Worm (Caenorhabditis elegans): ENCODE measurements around the gene T19D2.13.

ce11 chrX:3979146-3979545, 37.0 kb upstream of the T19D2.13 start:
- TF ChIP-seq ces-1 (GFP tag; optimal IDR thresholded peaks at IDR 0.05) (no peak), elt-3 (tag; optimal IDR thresholded peaks at IDR 0.05) (no peak), nhr-28 (tag; optimal IDR thresholded peaks at IDR 0.05) (no peak), nhr-84 (tag; optimal IDR thresholded peaks at IDR 0.05) (no peak), snpc-4 (tag; optimal IDR thresholded peaks at IDR 0.05) (no peak), ama-1 (optimal IDR thresholded peaks at IDR 0.05) (no peak), lsy-2 (tag; optimal IDR thresholded peaks at IDR 0.05) (no peak), fkh-10 (GFP tag; optimal IDR thresholded peaks at IDR 0.05) (no peak)
